Worm (Caenorhabditis elegans) whole organism, L1 larva: ENCODE results near the gene Y44A6C.1.

ENCODE experiments used
- C34B4.2 ChIP-seq: sonication (generic microtip); optimal IDR thresholded peaks from 2 replicates; lab custom pipeline; 2017; ENCODE audit warnings: mild to moderate bottlenecking, missing genetic modification characterization, missing compliant biosample characterization
- F16B12.6 ChIP-seq: fragments of 150-350 bp; optimal IDR thresholded peaks from 2 replicates; lab custom pipeline; 2014; ENCODE audit warnings: missing biosample characterization, missing genetic modification characterization
- Y116A8C.19 ChIP-seq: sonication (generic microtip); optimal IDR thresholded peaks from 2 replicates; lab custom pipeline; 2016; ENCODE audit warnings: missing compliant biosample characterization, missing genetic modification characterization, borderline replicate concordance
- blmp-1 ChIP-seq: fragments of 150-350 bp; optimal IDR thresholded peaks from 2 replicates; lab custom pipeline; 2014; ENCODE audit warnings: missing biosample characterization, missing genetic modification characterization
- ceh-8 ChIP-seq: fragments of 200-800 bp; sonication (Bioruptor generic); optimal IDR thresholded peaks from 2 replicates; lab custom pipeline; 2018; ENCODE audit warnings: mild to moderate bottlenecking, missing genetic modification characterization, moderate library complexity, missing compliant biosample characterization
- ceh-88 ChIP-seq: fragments of 200-800 bp; sonication (Bioruptor generic); IDR thresholded peaks from 2 replicates; pipeline ENCODE4 v1.3.6; 2022; ENCODE audit warnings: missing genetic modification characterization, missing compliant biosample characterization
- dsc-1 ChIP-seq: sonication (generic microtip); optimal IDR thresholded peaks from 2 replicates; lab custom pipeline; 2016; ENCODE audit warnings: mild to moderate bottlenecking, missing genetic modification characterization, missing compliant biosample characterization
- efl-1 ChIP-seq, 4 experiments: fragments of 150-350 bp; optimal IDR thresholded peaks in 3 of 4; peaks in 1 of 4; 1 replicate in 1 of 4; 2 replicates in 3 of 4; lab custom pipeline; 2014; ENCODE audit warnings: missing biosample characterization in 2 of 4, missing genetic modification characterization in 2 of 4, missing genetic modification reagents in 2 of 4
- egl-27 ChIP-seq, 2 experiments: fragments of 150-350 bp in 1 of 2; sonication (generic microtip); optimal IDR thresholded peaks; 3 replicates each; lab custom pipeline; 2017 to 2018; ENCODE audit warnings: missing biosample characterization in 2 of 2, missing genetic modification characterization in 2 of 2, missing genetic modification reagents in 2 of 2
- elt-3 ChIP-seq, 6 experiments: fragments of 150-350 bp in 1 of 6; sonication (generic microtip); optimal IDR thresholded peaks; 2 replicates each; lab custom pipeline; 2017 to 2018; ENCODE audit warnings: missing biosample characterization in 6 of 6, missing genetic modification characterization in 6 of 6, inconsistent platforms in 1 of 6
- fkh-10 ChIP-seq: sonication (generic microtip); optimal IDR thresholded peaks from 2 replicates; lab custom pipeline; 2017; ENCODE audit warnings: missing biosample characterization, missing genetic modification reagents, missing genetic modification characterization
- fkh-8 ChIP-seq: sonication (generic microtip); optimal IDR thresholded peaks from 2 replicates; lab custom pipeline; 2016; ENCODE audit warnings: mild to moderate bottlenecking, missing genetic modification characterization, missing compliant biosample characterization
- hlh-17 ChIP-seq: fragments of 200-800 bp; sonication (Bioruptor generic); optimal IDR thresholded peaks from 2 replicates; lab custom pipeline; 2018; ENCODE audit warnings: missing genetic modification characterization, mild to moderate bottlenecking, missing compliant biosample characterization, moderate library complexity, borderline replicate concordance
- lin-39 ChIP-seq: fragments of 150-350 bp; optimal IDR thresholded peaks from 2 replicates; lab custom pipeline; 2014; ENCODE audit warnings: missing biosample characterization, missing genetic modification reagents, missing genetic modification characterization
- lir-3 ChIP-seq: sonication (generic microtip); optimal IDR thresholded peaks from 2 replicates; lab custom pipeline; 2016; ENCODE audit warnings: mild to moderate bottlenecking, missing genetic modification characterization, moderate library complexity, missing compliant biosample characterization; ENCODE audit not compliant: poor library complexity
- nhr-12 ChIP-seq: sonication (generic microtip); optimal IDR thresholded peaks from 2 replicates; lab custom pipeline; 2017; ENCODE audit warnings: missing biosample characterization, missing genetic modification characterization
- nhr-19 ChIP-seq: fragments of 200-800 bp; sonication (Bioruptor generic); conservative IDR thresholded peaks from 2 replicates; pipeline ENCODE4 v1.3.6; 2022; ENCODE audit warnings: missing genetic modification characterization, missing compliant biosample characterization
- nhr-237 ChIP-seq: fragments of 150-350 bp; optimal IDR thresholded peaks from 2 replicates; lab custom pipeline; 2014; ENCODE audit warnings: missing biosample characterization, missing genetic modification characterization
- nhr-28 ChIP-seq: fragments of 150-350 bp; optimal IDR thresholded peaks from 2 replicates; lab custom pipeline; 2014; ENCODE audit warnings: missing biosample characterization, missing genetic modification characterization
- nhr-71 ChIP-seq: sonication (generic microtip); optimal IDR thresholded peaks from 2 replicates; lab custom pipeline; 2016; ENCODE audit warnings: mild to moderate bottlenecking, missing genetic modification characterization, moderate library complexity, missing compliant biosample characterization
- nhr-76 ChIP-seq: sonication (generic microtip); optimal IDR thresholded peaks from 2 replicates; lab custom pipeline; 2017; ENCODE audit warnings: missing biosample characterization, missing genetic modification characterization
- nhr-84 ChIP-seq: sonication (generic microtip); optimal IDR thresholded peaks from 2 replicates; lab custom pipeline; 2017; ENCODE audit warnings: missing biosample characterization, missing genetic modification characterization
- pag-3 ChIP-seq: sonication (generic microtip); optimal IDR thresholded peaks from 2 replicates; lab custom pipeline; 2017; ENCODE audit warnings: missing genetic modification characterization, mild to moderate bottlenecking, missing compliant biosample characterization, antibody characterized with exemption, borderline replicate concordance; ENCODE audit not compliant: insufficient read depth
- pax-3 ChIP-seq: fragments of 200-800 bp; sonication (Bioruptor generic); optimal IDR thresholded peaks from 2 replicates; lab custom pipeline; 2018; ENCODE audit warnings: mild to moderate bottlenecking, missing genetic modification characterization, moderate library complexity, missing compliant biosample characterization
- rnt-1 ChIP-seq: sonication (generic microtip); optimal IDR thresholded peaks from 2 replicates; lab custom pipeline; 2016; ENCODE audit warnings: mild to moderate bottlenecking, missing genetic modification characterization, moderate library complexity, missing compliant biosample characterization
- snpc-4 ChIP-seq: fragments of 150-350 bp; optimal IDR thresholded peaks from 2 replicates; lab custom pipeline; 2014; ENCODE audit warnings: missing biosample characterization, missing genetic modification characterization
- snu-23 ChIP-seq: sonication (generic microtip); optimal IDR thresholded peaks from 2 replicates; lab custom pipeline; 2016; ENCODE audit warnings: missing genetic modification characterization, missing compliant biosample characterization
- swsn-7 ChIP-seq: sonication (generic microtip); optimal IDR thresholded peaks from 2 replicates; lab custom pipeline; 2016; ENCODE audit warnings: missing genetic modification characterization, missing compliant biosample characterization

Gene Y44A6C.1

ce11 chrV:20713620-20714019 is at the start of gene Y44A6C.1:
TSS of gene Y44A6C.1 (plus strand) at chrV:20713920.
- peak; percentile 22 for TF ChIP-seq nhr-71 (tag; lab: Kevin White, UChicago)
- no peak for TF ChIP-seq ceh-88
- TF ChIP-seq Y116A8C.19 (tag; lab: Kevin White, UChicago) = no peak

- no peak for TF ChIP-seq fkh-10
- TF ChIP-seq blmp-1 = peak; percentile 99
Observed at ce11 chrV:20664930-20665329, 48.8 kb upstream of the Y44A6C.1 start.

ce11 chrV:20666905-20667304 is 46.8 kb upstream of the Y44A6C.1 start, which contains the start of gene mlt-11:
TSS of gene mlt-11 (plus strand) at chrV:20667205.
- TF ChIP-seq nhr-237 (no peak), blmp-1 (peak; percentile 76)

ce11 chrV:20670625-20671024 is 43.1 kb upstream of the Y44A6C.1 start:
- TF ChIP-seq Y116A8C.19 (tag; lab: Kevin White, UChicago) (no peak), nhr-12 (tag; lab: Kevin White, UChicago) (no peak), efl-1 (optimal IDR thresholded peaks at IDR 0.05; lab: Kevin White, UChicago) (no peak), efl-1 (GFP tag; optimal IDR thresholded peaks at IDR 0.05 in 1 of 2; lab: Kevin White, UChicago) (peak in 1 of 2 experiments; percentile 73), swsn-7 (tag; lab: Kevin White, UChicago) (no peak)

ce11 chrV:20680189-20680588 is 33.5 kb upstream of the Y44A6C.1 start:
- TF ChIP-seq hlh-17 (GFP tag; lab: Kevin White, UChicago) (no peak), fkh-8 (tag; lab: Kevin White, UChicago) (peak; percentile 31)
- TF ChIP-seq, all 84 proteins: peak for 1

- no peak for TF ChIP-seq pax-3 (tag; lab: Kevin White, UChicago)
- no peak for TF ChIP-seq ceh-8 (GFP tag; lab: Kevin White, UChicago)
- TF ChIP-seq pag-3 (tag; lab: Kevin White, UChicago) = no peak
- TF ChIP-seq, all 84 proteins: peak for 0
Observed at ce11 chrV:20681120-20681519, 32.6 kb upstream of the Y44A6C.1 start, which contains the start of gene srsx-35. TSS of gene srsx-35 (plus strand) at chrV:20681420.

- TF ChIP-seq egl-27 (tag; optimal IDR thresholded peaks at IDR 0.05; lab: Kevin White, UChicago) = no peak
- TF ChIP-seq snpc-4 = peak; percentile 86
- no peak for TF ChIP-seq snu-23
- TF ChIP-seq nhr-237 = no peak
- TF ChIP-seq lin-39 (tag; lab: Kevin White, UChicago) = no peak
Observed at ce11 chrV:20681824-20682223, 31.9 kb upstream of the Y44A6C.1 start.

- TF ChIP-seq nhr-84 (tag; lab: Kevin White, UChicago) (no peak), nhr-237 (no peak), nhr-76 (tag; lab: Kevin White, UChicago) (no peak), nhr-28 (tag; lab: Kevin White, UChicago) (no peak), rnt-1 (tag; lab: Kevin White, UChicago) (no peak), nhr-19 (GFP tag; lab: Robert Waterston, UW) (no peak), nhr-12 (tag; lab: Kevin White, UChicago) (no peak), elt-3 (tag; optimal IDR thresholded peaks at IDR 0.05; lab: Kevin White, UChicago) (no peak), dsc-1 (tag; lab: Kevin White, UChicago) (no peak), Y116A8C.19 (tag; lab: Kevin White, UChicago) (no peak), C34B4.2 (tag; lab: Kevin White, UChicago) (no peak), F16B12.6 (tag; lab: Kevin White, UChicago) (no peak), lir-3 (tag; lab: Kevin White, UChicago) (no peak)
Observed at ce11 chrV:20682309-20682708, 31.4 kb upstream of the Y44A6C.1 start.
